Worm (Caenorhabditis elegans) whole organism, young adult: ENCODE measurements around the gene C01G10.9.

Experiments used
- B0019.2 ChIP-seq: fragments of 200-800 bp; sonication (Bioruptor generic); conservative IDR thresholded peaks from 2 replicates; pipeline ENCODE4 v1.3.6; 2022; ENCODE audit warnings: missing genetic modification reagents, missing genetic modification characterization, missing compliant biosample characterization
- C17E4.6 ChIP-seq: fragments of 200-800 bp; sonication (Bioruptor generic); IDR thresholded peaks from 2 replicates; pipeline ENCODE4 v1.3.6; 2022; ENCODE audit warnings: missing genetic modification reagents, missing genetic modification characterization, missing compliant biosample characterization
- F39B2.1 ChIP-seq: fragments of 200-800 bp; sonication (Bioruptor generic); IDR thresholded peaks from 2 replicates; pipeline ENCODE4 v1.3.6; 2022; ENCODE audit warnings: missing genetic modification reagents, missing genetic modification characterization, missing compliant biosample characterization
- F55B11.4 ChIP-seq: sonication (generic microtip); optimal IDR thresholded peaks from 2 replicates; lab custom pipeline; 2016; ENCODE audit warnings: missing compliant biosample characterization, missing genetic modification characterization, borderline replicate concordance; ENCODE audit not compliant: insufficient read depth
- K11D2.4 ChIP-seq: fragments of 200-800 bp; sonication (Bioruptor generic); IDR thresholded peaks from 2 replicates; pipeline ENCODE4 v1.3.6; 2022; ENCODE audit warnings: missing genetic modification reagents, missing genetic modification characterization, missing compliant biosample characterization
- Y67H2A.10 ChIP-seq: fragments of 200-800 bp; sonication (Bioruptor generic); conservative IDR thresholded peaks from 2 replicates; pipeline ENCODE4 v1.3.6; 2022; ENCODE audit warnings: missing genetic modification reagents, missing genetic modification characterization, missing compliant biosample characterization
- madf-6 ChIP-seq: fragments of 200-800 bp; sonication (Bioruptor generic); IDR thresholded peaks from 2 replicates; pipeline ENCODE4 v1.3.6; 2022; ENCODE audit warnings: missing genetic modification reagents, missing genetic modification characterization, missing compliant biosample characterization
- nfyb-1 ChIP-seq: fragments of 200-800 bp; sonication (Bioruptor generic); IDR thresholded peaks from 2 replicates; pipeline ENCODE4 v1.3.6; 2022; ENCODE audit warnings: missing genetic modification reagents, missing genetic modification characterization, missing compliant biosample characterization
- nhr-27 ChIP-seq: fragments of 200-800 bp; sonication (Bioruptor generic); optimal IDR thresholded peaks from 2 replicates; lab custom pipeline; 2018; ENCODE audit warnings: mild to moderate bottlenecking, missing genetic modification characterization, moderate library complexity, missing compliant biosample characterization
- nhr-90 ChIP-seq: sonication (generic microtip); optimal IDR thresholded peaks from 2 replicates; lab custom pipeline; 2016; ENCODE audit warnings: missing genotype, mild to moderate bottlenecking, missing genetic modification characterization, missing compliant biosample characterization
- pbrm-1 ChIP-seq: fragments of 200-800 bp; sonication (Bioruptor generic); IDR thresholded peaks from 2 replicates; pipeline ENCODE4 v1.3.6; 2022; ENCODE audit warnings: missing genetic modification reagents, missing genetic modification characterization, missing compliant biosample characterization
- sea-2 ChIP-seq: fragments of 200-800 bp; sonication (Bioruptor generic); IDR thresholded peaks from 2 replicates; pipeline ENCODE4 v1.3.6; 2022; ENCODE audit warnings: missing genetic modification characterization, missing compliant biosample characterization
- sptf-2 ChIP-seq: fragments of 200-800 bp; sonication (Bioruptor generic); optimal IDR thresholded peaks from 2 replicates; lab custom pipeline; 2018; ENCODE audit warnings: mild to moderate bottlenecking, missing genetic modification characterization, missing compliant biosample characterization
- tlf-1 ChIP-seq: fragments of 200-800 bp; sonication (Bioruptor generic); optimal IDR thresholded peaks from 2 replicates; lab custom pipeline; 2018; ENCODE audit warnings: mild to moderate bottlenecking, missing genetic modification characterization, missing compliant biosample characterization
- ztf-18 ChIP-seq: sonication (generic microtip); optimal IDR thresholded peaks from 2 replicates; lab custom pipeline; 2016; ENCODE audit warnings: missing genotype, mild to moderate bottlenecking, missing genetic modification characterization, missing compliant biosample characterization

The C01G10.9 gene

ce11 chrV:15132423-15132822 lies 50.1 kb downstream of the C01G10.9 start, which contains the start of gene str-171:
str-171 (minus strand) TSS chrV:15132523.
- TF ChIP-seq nhr-90 (tag; lab: Kevin White, UChicago) (no peak), pbrm-1 (GFP tag; lab: Robert Waterston, UW) (no peak), ztf-18 (tag; lab: Kevin White, UChicago) (no peak), nfyb-1 (no peak), nhr-27 (tag; lab: Kevin White, UChicago) (no peak), madf-6 (GFP tag; lab: Robert Waterston, UW) (no peak), B0019.2 (GFP tag; lab: Robert Waterston, UW) (no peak), sea-2 (GFP tag; lab: Robert Waterston, UW) (no peak), F39B2.1 (GFP tag; lab: Robert Waterston, UW) (no peak), C17E4.6 (GFP tag; lab: Robert Waterston, UW) (no peak), sptf-2 (no peak), tlf-1 (no peak), Y67H2A.10 (GFP tag; lab: Robert Waterston, UW) (no peak), K11D2.4 (GFP tag; lab: Robert Waterston, UW) (no peak), F55B11.4 (no peak)
